Fruit fly (Drosophila melanogaster): Measurements from ENCODE around the gene CG10336.
A peak's percentile ranks its signal among the peaks of the same experiment; 100 is the strongest.

The CG10336 gene

dm6 chr2L:18707844-18708238 is 18.5 kb downstream of the CG10336 start (continued):
- no peak for TF ChIP-seq al (GFP tag; IDR thresholded peaks at IDR 0.05)
- TF ChIP-seq CG11504 (tag; optimal IDR thresholded peaks at IDR 0.05) = no peak
- TF ChIP-seq ci (GFP tag; IDR thresholded peaks at IDR 0.05) = peak; percentile 50; the same call in 2 of the 3 replicates
- peak; percentile 26 for TF ChIP-seq nerfin-1 (tag; optimal IDR thresholded peaks at IDR 0.05)
- TF ChIP-seq fru (optimal IDR thresholded peaks at IDR 0.05) = no peak
- no peak for TF ChIP-seq CTCF (GFP tag; optimal IDR thresholded peaks at IDR 0.05)
- no peak; the same call in 1 of the 2 replicates for TF ChIP-seq NFAT (GFP tag; IDR thresholded peaks at IDR 0.05)
- peak; percentile 10 for TF ChIP-seq CG1603 (tag; optimal IDR thresholded peaks at IDR 0.05)
- no peak for TF ChIP-seq CG10462 (GFP tag; optimal IDR thresholded peaks at IDR 0.05)
- no peak for TF ChIP-seq aop (GFP tag; IDR thresholded peaks at IDR 0.05)
- TF ChIP-seq CG10979 (tag; optimal IDR thresholded peaks at IDR 0.05) = no peak
- no peak for TF ChIP-seq CG4404 (GFP tag; IDR thresholded peaks at IDR 0.05)
- TF ChIP-seq Meics (GFP tag; optimal IDR thresholded peaks at IDR 0.05) = peak; percentile 17
- peak; percentile 12 for TF ChIP-seq Xbp1 (GFP tag; optimal IDR thresholded peaks at IDR 0.05)
- TF ChIP-seq CG12942 (GFP tag; optimal IDR thresholded peaks at IDR 0.05) = no peak
- TF ChIP-seq dimm (GFP tag; IDR thresholded peaks at IDR 0.05) = no peak
- TF ChIP-seq pb (GFP tag; optimal IDR thresholded peaks at IDR 0.05) = no peak
- no peak for TF ChIP-seq Usf (GFP tag; optimal IDR thresholded peaks at IDR 0.05)
- TF ChIP-seq D19B (GFP tag; optimal IDR thresholded peaks at IDR 0.05) = no peak
- TF ChIP-seq CG13775 (GFP tag; optimal IDR thresholded peaks at IDR 0.05) = no peak
- no peak for TF ChIP-seq CG15601 (tag; optimal IDR thresholded peaks at IDR 0.05)
- TF ChIP-seq CG17385 (GFP tag; optimal IDR thresholded peaks at IDR 0.05) = no peak
- TF ChIP-seq Atf6 (GFP tag; IDR thresholded peaks at IDR 0.05) = no peak; the same call in 1 of the 2 replicates
- TF ChIP-seq CG18619 (GFP tag; optimal IDR thresholded peaks at IDR 0.05) = no peak
- no peak for TF ChIP-seq hb (GFP tag; IDR thresholded peaks at IDR 0.05; ENCODE audit: partially characterized antibody)
- no peak for TF ChIP-seq CG14965 (GFP tag; optimal IDR thresholded peaks at IDR 0.05; ENCODE audit: borderline replicate concordance)
- no peak for TF ChIP-seq CG2199 (GFP tag; IDR thresholded peaks at IDR 0.05)
- TF ChIP-seq CG4282 (GFP tag; optimal IDR thresholded peaks at IDR 0.05) = no peak
- no peak for TF ChIP-seq pan (optimal IDR thresholded peaks at IDR 0.05)
- TF ChIP-seq pan (GFP tag; optimal IDR thresholded peaks at IDR 0.05 in 1 of 2, IDR thresholded peaks at IDR 0.05 in 1 of 2) = peak in 1 of 2 experiments; percentile 41
- no peak for TF ChIP-seq Adf1 (GFP tag; IDR thresholded peaks at IDR 0.05)
- no peak for TF ChIP-seq CrebB (tag; optimal IDR thresholded peaks at IDR 0.05)
- TF ChIP-seq klu (GFP tag; IDR thresholded peaks at IDR 0.05) = no peak
- TF ChIP-seq Oaz (GFP tag; IDR thresholded peaks at IDR 0.05) = no peak
- TF ChIP-seq CG11398 (GFP tag; optimal IDR thresholded peaks at IDR 0.05) = no peak
- no peak for TF ChIP-seq CG10543 (GFP tag; optimal IDR thresholded peaks at IDR 0.05)
- TF ChIP-seq tx (GFP tag; optimal IDR thresholded peaks at IDR 0.05) = no peak
- TF ChIP-seq tap (tag; optimal IDR thresholded peaks at IDR 0.05) = no peak
- TF ChIP-seq CoRest (tag; optimal IDR thresholded peaks at IDR 0.05) = no peak
- TF ChIP-seq CG43689 (GFP tag; IDR thresholded peaks at IDR 0.05) = no peak
- TF ChIP-seq NC2β (GFP tag; optimal IDR thresholded peaks at IDR 0.05) = no peak
- TF ChIP-seq CG9437 (GFP tag; optimal IDR thresholded peaks at IDR 0.05) = no peak
- no peak; the same call in 1 of the 2 replicates for TF ChIP-seq sisA (GFP tag; IDR thresholded peaks at IDR 0.05)
- no peak for TF ChIP-seq Neu2 (GFP tag; optimal IDR thresholded peaks at IDR 0.05; ENCODE audit: borderline replicate concordance)
- no peak; the same call in 2 of the 3 replicates for TF ChIP-seq B-H1 (GFP tag; IDR thresholded peaks at IDR 0.05)
- TF ChIP-seq Xrp1 (GFP tag; IDR thresholded peaks at IDR 0.05) = peak; percentile 31; the same call in 1 of the 2 replicates
- TF ChIP-seq CG13123 (GFP tag; optimal IDR thresholded peaks at IDR 0.05) = no peak
- no peak for TF ChIP-seq ssp (GFP tag; IDR thresholded peaks at IDR 0.05)
- TF ChIP-seq Mrtf (GFP tag; IDR thresholded peaks at IDR 0.05) = no peak
- no peak for TF ChIP-seq CG4424 (GFP tag; optimal IDR thresholded peaks at IDR 0.05)
- peak; percentile 89; the same call in 1 of the 4 replicates for TF ChIP-seq chinmo (GFP tag; IDR thresholded peaks at IDR 0.05; ENCODE audit: partially characterized antibody)
- no peak; the same call in 1 of the 2 replicates for TF ChIP-seq H2.0 (GFP tag; IDR thresholded peaks at IDR 0.05)
- TF ChIP-seq CG7839 (tag; optimal IDR thresholded peaks at IDR 0.05) = peak; percentile 19
